Worm (Caenorhabditis elegans): Measurements from ENCODE around the gene F41G3.21.

The F41G3.21 gene

DNA sequence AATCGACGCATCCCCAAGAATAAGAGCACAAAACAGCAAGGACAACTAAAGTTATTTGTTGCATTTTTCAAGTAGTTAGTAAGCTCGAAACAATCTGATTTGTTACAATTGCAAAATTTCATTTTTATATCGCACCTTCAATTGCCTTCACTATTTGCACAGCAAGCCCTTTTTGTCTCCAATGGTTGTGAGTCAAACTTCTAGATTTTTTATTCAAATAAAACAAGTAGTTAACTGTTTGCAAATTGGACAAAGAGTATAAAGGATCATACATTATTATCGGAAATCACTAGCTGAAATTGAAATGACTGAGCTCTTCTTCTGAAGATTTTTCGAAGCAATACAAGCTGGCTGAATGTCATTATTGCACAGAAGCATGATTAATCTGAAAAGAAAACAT lies at the start of gene F41G3.21:
F41G3.21 (minus strand) TSS at position 101 of the 400 bp plus-strand sequence.
- TF ChIP-seq F13C5.2 (tag; optimal IDR thresholded peaks at IDR 0.05) (no peak), aly-1 (tag; optimal IDR thresholded peaks at IDR 0.05) (no peak), tbx-37 (GFP tag; conservative IDR thresholded peaks at IDR 0.05) (no peak), ama-1 (optimal IDR thresholded peaks at IDR 0.05) (no peak), hmbx-1 (tag; optimal IDR thresholded peaks at IDR 0.05) (no peak), hmg-4 (GFP tag; optimal IDR thresholded peaks at IDR 0.05) (no peak), ceh-36 (tag; optimal IDR thresholded peaks at IDR 0.05) (no peak), B0310.2 (tag; optimal IDR thresholded peaks at IDR 0.05) (no peak), sea-1 (GFP tag; conservative IDR thresholded peaks at IDR 0.05) (no peak), ets-7 (tag; optimal IDR thresholded peaks at IDR 0.05) (no peak), tra-4 (tag; optimal IDR thresholded peaks at IDR 0.05) (no peak), ceh-13 (GFP tag; optimal IDR thresholded peaks at IDR 0.05) (no peak), tbx-11 (GFP tag; IDR thresholded peaks at IDR 0.05) (no peak), flt-1 (GFP tag; IDR thresholded peaks at IDR 0.05) (no peak), scrt-1 (GFP tag; IDR thresholded peaks at IDR 0.05) (no peak), hnd-1 (tag; optimal IDR thresholded peaks at IDR 0.05) (no peak)

DNA sequence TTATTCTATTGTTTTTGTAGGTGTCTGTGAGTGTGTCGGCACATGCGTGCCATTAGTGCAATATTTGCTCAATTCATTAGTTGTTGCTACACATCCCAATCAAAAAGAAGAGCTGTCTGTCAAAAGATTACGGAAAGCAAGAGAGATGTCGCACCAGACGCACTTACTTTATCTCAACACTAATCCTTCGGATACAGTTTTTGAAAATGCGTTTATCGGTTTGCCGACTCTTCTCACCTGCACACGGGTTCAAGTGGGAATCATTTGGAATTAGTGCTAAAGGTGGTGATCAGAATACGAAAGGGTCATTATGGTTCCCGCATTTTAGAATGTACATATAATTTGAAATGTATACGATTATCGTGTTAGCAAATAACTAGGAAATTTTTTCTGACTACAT lies 48.5 kb upstream of the F41G3.21 start:
- TF ChIP-seq ceh-36 (tag; optimal IDR thresholded peaks at IDR 0.05) = peak; percentile 75
- TF ChIP-seq B0310.2 (tag; optimal IDR thresholded peaks at IDR 0.05) = no peak

DNA sequence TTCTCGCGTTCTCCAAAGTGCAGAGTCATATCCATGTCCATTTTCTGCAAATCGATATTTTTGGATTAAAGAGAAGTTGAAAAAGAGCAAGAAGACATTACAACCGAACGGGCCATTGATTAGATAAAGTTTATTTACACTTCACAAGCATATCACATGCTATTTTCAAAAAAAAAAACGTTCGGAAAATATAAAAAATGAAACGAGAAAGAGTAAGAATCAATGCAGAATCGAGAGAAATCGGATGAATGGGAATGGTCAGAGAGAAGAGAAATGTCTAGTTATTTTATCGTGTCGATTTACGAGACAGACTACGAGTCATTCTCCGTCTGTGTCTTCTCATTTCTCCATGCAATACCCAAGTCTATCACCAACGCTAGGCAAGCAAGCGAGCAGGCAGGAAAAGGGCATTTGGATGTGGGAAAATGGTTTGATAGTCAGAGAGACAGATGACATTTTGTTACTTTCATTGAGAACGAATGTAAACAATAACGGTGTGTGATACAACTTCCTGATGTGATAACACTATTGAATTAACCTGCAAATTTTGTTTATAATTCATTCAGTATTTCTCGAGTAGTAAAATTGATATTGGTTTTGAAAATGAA lies 47.5 kb upstream of the F41G3.21 start, which contains the start of gene F31E8.4:
F31E8.4 (minus strand) TSS at position 51 of the 608 bp plus-strand sequence.
- TF ChIP-seq sea-1 (GFP tag; conservative IDR thresholded peaks at IDR 0.05) (no peak), F13C5.2 (tag; optimal IDR thresholded peaks at IDR 0.05) (no peak), flt-1 (GFP tag; IDR thresholded peaks at IDR 0.05) (no peak)

DNA sequence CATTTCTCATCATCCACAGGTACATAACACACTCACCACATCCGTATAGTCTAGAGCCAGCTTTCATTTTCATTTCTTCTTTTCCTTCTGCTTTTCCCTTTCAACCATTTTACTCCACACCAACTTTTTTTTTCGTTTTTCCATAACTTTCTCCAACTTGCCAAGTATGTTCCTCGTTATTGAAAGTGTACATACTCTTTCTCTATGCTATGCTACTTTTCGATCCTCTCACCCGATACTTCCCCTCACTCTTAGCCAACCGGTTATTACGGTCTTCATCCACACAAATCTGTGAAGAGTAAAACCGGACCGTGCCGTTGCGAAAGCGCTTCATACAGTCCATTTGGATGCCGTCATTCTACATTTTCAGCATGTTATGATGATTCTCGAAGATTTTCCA lies 39.1 kb upstream of the F41G3.21 start, which contains the start of gene T13C2.2:
T13C2.2 (plus strand) TSS at position 301 of the 400 bp plus-strand sequence.
- TF ChIP-seq aly-1 (tag; optimal IDR thresholded peaks at IDR 0.05) (no peak), flt-1 (GFP tag; IDR thresholded peaks at IDR 0.05) (no peak), tra-4 (tag; optimal IDR thresholded peaks at IDR 0.05) (no peak), ets-7 (tag; optimal IDR thresholded peaks at IDR 0.05) (no peak), pes-1 (GFP tag; IDR thresholded peaks at IDR 0.05) (no peak), tbx-37 (GFP tag; conservative IDR thresholded peaks at IDR 0.05) (no peak), tbx-11 (GFP tag; IDR thresholded peaks at IDR 0.05) (no peak), F13C5.2 (tag; optimal IDR thresholded peaks at IDR 0.05) (no peak), ama-1 (optimal IDR thresholded peaks at IDR 0.05) (no peak), ceh-36 (tag; optimal IDR thresholded peaks at IDR 0.05) (no peak), ceh-13 (GFP tag; optimal IDR thresholded peaks at IDR 0.05) (no peak), sea-1 (GFP tag; conservative IDR thresholded peaks at IDR 0.05) (no peak), hmbx-1 (tag; optimal IDR thresholded peaks at IDR 0.05) (no peak), hmg-4 (GFP tag; optimal IDR thresholded peaks at IDR 0.05) (no peak)

DNA sequence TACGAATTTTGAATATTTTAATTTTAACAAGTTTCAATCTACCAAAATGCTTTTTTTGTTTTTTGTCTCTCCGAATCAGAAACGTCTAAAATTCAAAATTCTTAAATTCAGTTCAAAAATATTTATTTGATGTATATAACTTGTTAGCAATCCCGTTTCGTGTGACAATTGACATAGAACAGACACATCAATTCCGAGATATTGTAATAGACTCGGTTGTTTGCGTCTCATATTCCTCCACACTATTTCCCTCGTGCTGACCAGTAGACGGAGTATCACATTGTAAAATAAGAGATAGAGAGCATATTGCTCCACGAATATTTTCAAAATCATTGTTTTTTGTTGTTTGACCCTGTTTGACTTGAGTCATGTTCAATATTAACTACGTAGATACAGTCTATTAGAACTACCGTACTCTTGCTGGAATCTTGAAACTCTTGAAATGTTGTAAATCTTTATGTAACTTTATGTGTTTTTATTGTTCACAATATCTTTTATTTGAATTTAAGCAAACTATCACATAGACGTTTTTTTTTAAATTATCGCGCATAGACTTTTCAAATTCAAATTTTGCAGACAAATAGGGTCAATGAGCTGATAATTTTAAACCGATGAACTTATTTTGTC lies 36.0 kb upstream of the F41G3.21 start, which contains the start of gene T13C2.3:
T13C2.3 (plus strand) TSS at position 577 of the 627 bp plus-strand sequence.
- TF ChIP-seq F13C5.2 (tag; optimal IDR thresholded peaks at IDR 0.05) (no peak), ets-7 (tag; optimal IDR thresholded peaks at IDR 0.05) (no peak), aly-1 (tag; optimal IDR thresholded peaks at IDR 0.05) (no peak), hmbx-1 (tag; optimal IDR thresholded peaks at IDR 0.05) (no peak), ceh-36 (tag; optimal IDR thresholded peaks at IDR 0.05) (no peak)

DNA sequence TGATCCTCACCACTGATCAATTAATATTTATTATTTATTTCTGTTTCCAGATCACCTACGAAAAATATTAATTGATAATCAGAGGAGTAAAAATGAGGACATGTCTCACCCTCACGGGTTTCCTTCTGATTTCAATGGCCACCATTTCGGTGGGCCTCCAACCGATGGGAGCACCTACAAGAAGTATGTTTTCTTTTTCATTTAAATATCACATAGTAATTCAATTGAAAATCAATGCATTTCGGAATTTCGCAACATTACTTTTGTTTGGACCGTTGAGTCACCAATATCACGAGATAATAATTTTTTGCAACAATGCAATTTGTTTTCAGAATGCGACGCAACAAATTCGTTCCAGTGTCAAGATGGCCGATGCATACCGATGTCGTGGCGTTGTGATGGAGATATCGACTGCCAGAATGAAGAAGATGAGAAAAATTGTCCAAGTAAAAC lies 30.7 kb upstream of the F41G3.21 start, which contains the start of gene gldi-2:
gldi-2 (plus strand) TSS at position 51 of the 453 bp plus-strand sequence.
- TF ChIP-seq ceh-36 (tag; optimal IDR thresholded peaks at IDR 0.05) (no peak), tra-4 (tag; optimal IDR thresholded peaks at IDR 0.05) (no peak), pes-1 (GFP tag; IDR thresholded peaks at IDR 0.05) (no peak), ceh-13 (GFP tag; optimal IDR thresholded peaks at IDR 0.05) (no peak), scrt-1 (GFP tag; IDR thresholded peaks at IDR 0.05) (no peak), F13C5.2 (tag; optimal IDR thresholded peaks at IDR 0.05) (no peak)

DNA sequence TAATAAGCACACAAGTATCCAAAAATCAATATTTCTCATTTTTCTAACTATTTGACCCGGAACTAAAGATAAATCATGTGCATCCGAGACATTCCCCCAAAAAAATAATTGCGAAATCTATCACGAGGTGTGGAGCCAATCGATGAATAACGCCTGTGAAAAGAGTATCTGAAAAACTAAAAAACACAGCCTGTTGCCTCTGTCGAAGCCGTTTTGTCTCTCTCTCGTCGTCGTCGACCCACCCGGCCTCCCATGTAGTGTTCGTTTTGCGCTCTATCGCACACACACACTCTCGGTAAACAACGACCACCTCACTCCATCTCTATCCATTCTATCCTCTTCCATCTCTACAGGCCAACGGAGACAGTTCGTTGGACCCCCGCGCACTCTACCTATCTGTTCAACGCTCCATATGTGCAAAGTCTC lies 30.0 kb upstream of the F41G3.21 start:
- TF ChIP-seq scrt-1 (GFP tag; IDR thresholded peaks at IDR 0.05) (no peak), hmg-4 (GFP tag; optimal IDR thresholded peaks at IDR 0.05) (peak; percentile 50)

DNA sequence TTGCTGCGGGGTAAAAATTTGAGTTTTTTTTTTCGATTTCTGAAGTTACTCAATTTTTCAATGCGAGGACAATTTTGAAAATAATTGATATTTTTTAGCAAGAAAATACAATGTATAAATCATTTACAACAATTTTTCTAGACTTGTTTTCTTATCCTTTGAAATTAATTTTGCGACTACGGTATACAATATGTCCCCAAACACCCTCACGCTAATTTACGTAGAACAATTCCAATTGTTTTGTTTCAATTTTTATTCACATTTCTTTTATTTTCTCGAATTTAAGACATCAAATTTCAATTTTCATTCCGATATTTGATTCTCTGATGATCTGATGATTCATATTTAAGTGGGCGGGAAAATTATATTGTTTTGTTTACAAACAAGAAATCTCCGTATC lies 29.2 kb upstream of the F41G3.21 start:
- TF ChIP-seq pes-1 (GFP tag; IDR thresholded peaks at IDR 0.05) (no peak), scrt-1 (GFP tag; IDR thresholded peaks at IDR 0.05) (no peak), tbx-11 (GFP tag; IDR thresholded peaks at IDR 0.05) (no peak), tbx-37 (GFP tag; conservative IDR thresholded peaks at IDR 0.05) (no peak), hmg-4 (GFP tag; optimal IDR thresholded peaks at IDR 0.05) (no peak), aly-1 (tag; optimal IDR thresholded peaks at IDR 0.05) (no peak), ceh-36 (tag; optimal IDR thresholded peaks at IDR 0.05) (no peak), sea-1 (GFP tag; conservative IDR thresholded peaks at IDR 0.05) (no peak), ceh-13 (GFP tag; optimal IDR thresholded peaks at IDR 0.05) (no peak), hmbx-1 (tag; optimal IDR thresholded peaks at IDR 0.05) (no peak), F13C5.2 (tag; optimal IDR thresholded peaks at IDR 0.05) (no peak), ets-7 (tag; optimal IDR thresholded peaks at IDR 0.05) (no peak), ama-1 (optimal IDR thresholded peaks at IDR 0.05) (no peak), flt-1 (GFP tag; IDR thresholded peaks at IDR 0.05) (no peak), hnd-1 (tag; optimal IDR thresholded peaks at IDR 0.05) (no peak), B0310.2 (tag; optimal IDR thresholded peaks at IDR 0.05) (no peak)

All from whole organism, early embryonic.